Worm (Caenorhabditis elegans): ENCODE results near the gene T26C5.5.

The T26C5.5 gene

DNA sequence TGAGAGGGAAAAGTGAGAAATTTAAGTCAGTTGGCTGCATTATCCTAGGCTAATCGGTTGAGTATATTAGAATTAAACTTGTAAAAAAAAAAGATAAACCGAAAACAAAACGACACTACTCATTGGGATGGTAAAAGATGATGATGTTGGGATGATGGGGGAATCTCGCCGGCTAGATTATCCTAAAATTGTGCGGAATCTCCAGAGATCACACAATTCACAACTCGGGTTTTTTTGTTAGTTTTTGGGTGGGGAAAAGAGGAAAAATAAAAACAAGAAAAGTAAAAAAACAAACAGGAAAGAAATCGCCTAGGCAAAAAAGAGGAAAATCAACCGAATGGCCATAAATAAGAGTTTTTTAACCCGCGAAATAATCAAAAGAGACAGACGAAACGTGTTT, 28.6 kb upstream of the T26C5.5 start:
- TF ChIP-seq efl-3 (GFP tag; optimal IDR thresholded peaks at IDR 0.05), result no peak
- TF ChIP-seq nhr-237 (tag; optimal IDR thresholded peaks at IDR 0.05), result no peak
- TF ChIP-seq sox-4 (tag; optimal IDR thresholded peaks at IDR 0.05), result no peak
- peak; percentile 43 for TF ChIP-seq nhr-85 (tag)
- no peak for TF ChIP-seq fkh-8 (tag; optimal IDR thresholded peaks at IDR 0.05)

DNA sequence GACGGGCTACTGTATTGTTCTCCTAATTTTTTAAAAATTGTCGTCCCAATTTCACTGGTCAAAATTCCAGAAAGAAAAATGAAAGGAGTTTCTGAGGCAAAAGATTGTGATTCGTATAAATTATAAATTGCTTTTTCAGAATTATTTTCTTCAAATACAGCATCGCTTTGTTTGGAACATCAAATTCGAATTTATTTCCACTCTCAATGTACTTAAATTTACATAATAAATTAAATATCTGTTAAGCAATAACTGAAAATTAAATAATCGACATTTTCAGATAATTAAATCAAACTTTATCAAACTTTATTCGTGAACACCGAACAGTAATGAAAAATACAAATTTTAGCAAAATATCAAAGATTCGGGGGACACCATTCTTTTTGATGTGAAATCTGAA, 28.2 kb upstream of the T26C5.5 start:
- TF ChIP-seq sox-4 (tag; optimal IDR thresholded peaks at IDR 0.05), result no peak
- TF ChIP-seq unc-62 (GFP tag; optimal IDR thresholded peaks at IDR 0.05), result no peak
- peak; percentile 31 for TF ChIP-seq aly-2 (tag; optimal IDR thresholded peaks at IDR 0.05)
- TF ChIP-seq mep-1 (tag; optimal IDR thresholded peaks at IDR 0.05), result peak; percentile 2
- no peak for TF ChIP-seq lin-14 (GFP tag; optimal IDR thresholded peaks at IDR 0.05)

DNA sequence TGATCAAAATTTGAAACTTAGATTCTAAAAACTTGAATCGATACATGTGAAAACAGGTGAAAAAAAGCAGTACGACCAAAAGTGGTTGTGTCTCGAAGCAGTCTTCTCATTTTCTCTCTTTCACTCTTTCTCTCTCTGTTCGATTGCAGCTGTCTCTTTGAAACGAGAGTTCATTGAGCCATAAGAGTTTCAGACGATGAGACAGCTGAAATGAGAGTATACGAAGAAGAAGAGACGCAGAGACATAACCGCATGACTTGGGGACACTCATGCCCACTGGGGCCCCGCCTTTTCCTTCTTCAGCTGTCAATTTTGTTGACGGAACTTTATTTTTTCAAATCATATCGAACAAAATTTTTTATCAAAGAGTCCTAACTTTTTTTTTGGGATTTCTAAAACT, 27.4 kb upstream of the T26C5.5 start:
- TF ChIP-seq unc-62 (GFP tag; optimal IDR thresholded peaks at IDR 0.05) (no peak), nhr-20 (tag; optimal IDR thresholded peaks at IDR 0.05) (peak; percentile 91), mdl-1 (tag; optimal IDR thresholded peaks at IDR 0.05) (peak; percentile 14 to 92), isw-1 (GFP tag; IDR thresholded peaks at IDR 0.05) (peak; percentile 66), nhr-11 (tag; optimal IDR thresholded peaks at IDR 0.05) (peak; percentile 86), ceh-63 (GFP tag; optimal IDR thresholded peaks at IDR 0.05) (no peak), skn-1 (tag; optimal IDR thresholded peaks at IDR 0.05) (peak; percentile 67), unc-30 (tag; optimal IDR thresholded peaks at IDR 0.05) (no peak), lsy-2 (tag; optimal IDR thresholded peaks at IDR 0.05) (peak; percentile 87 to 89), fkh-10 (GFP tag; optimal IDR thresholded peaks at IDR 0.05) (peak; percentile 2), xbp-1 (tag; optimal IDR thresholded peaks at IDR 0.05) (peak; percentile 80), sup-37 (GFP tag; optimal IDR thresholded peaks at IDR 0.05) (no peak), egl-27 (tag; optimal IDR thresholded peaks at IDR 0.05) (peak; percentile 40 to 54), C16A3.4 (tag; optimal IDR thresholded peaks at IDR 0.05) (peak; percentile 71), nhr-76 (tag; optimal IDR thresholded peaks at IDR 0.05) (no peak), unc-130 (tag; optimal IDR thresholded peaks at IDR 0.05) (no peak), nhr-71 (tag; optimal IDR thresholded peaks at IDR 0.05) (peak; percentile 96), dsc-1 (tag; optimal IDR thresholded peaks at IDR 0.05) (peak; percentile 48), ceh-82 (tag; optimal IDR thresholded peaks at IDR 0.05) (peak; percentile 5 to 90 (median 86)), dpl-1 (GFP tag; optimal IDR thresholded peaks at IDR 0.05) (peak; percentile 47 to 70 (median 69)), nhr-12 (tag; optimal IDR thresholded peaks at IDR 0.05) (no peak), nhr-90 (tag; optimal IDR thresholded peaks at IDR 0.05; ENCODE audit: poor library complexity) (peak; percentile 77), lin-15B (tag; optimal IDR thresholded peaks at IDR 0.05) (peak; percentile 1), ceh-8 (GFP tag; optimal IDR thresholded peaks at IDR 0.05) (no peak), C04F5.9 (tag; optimal IDR thresholded peaks at IDR 0.05) (peak; percentile 16), lin-35 (GFP tag; optimal IDR thresholded peaks at IDR 0.05) (peak; percentile 68 to 84), nhr-28 (tag; optimal IDR thresholded peaks at IDR 0.05) (no peak), snu-23 (GFP tag; optimal IDR thresholded peaks at IDR 0.05) (peak; percentile 94), elt-2 (tag; optimal IDR thresholded peaks at IDR 0.05) (peak; percentile 53), rnt-1 (tag; optimal IDR thresholded peaks at IDR 0.05) (peak; percentile 92), unc-86 (tag; optimal IDR thresholded peaks at IDR 0.05) (peak; percentile 72), nhr-19 (GFP tag; conservative IDR thresholded peaks at IDR 0.05) (peak; percentile 86), sox-4 (tag; optimal IDR thresholded peaks at IDR 0.05) (peak; percentile 15), ama-1 (optimal IDR thresholded peaks at IDR 0.05) (peak; percentile 6), efl-1 (optimal IDR thresholded peaks at IDR 0.05) (peak; percentile 83 to 91), efl-1 (GFP tag; optimal IDR thresholded peaks at IDR 0.05 in 1 of 2) (peak; percentile 63 to 96), hlh-4 (tag; optimal IDR thresholded peaks at IDR 0.05) (peak; percentile 95), fkh-8 (tag; optimal IDR thresholded peaks at IDR 0.05) (peak; percentile 89), ces-1 (GFP tag; optimal IDR thresholded peaks at IDR 0.05) (no peak), lin-13 (GFP tag; optimal IDR thresholded peaks at IDR 0.05) (peak; percentile 70), hlh-17 (GFP tag; optimal IDR thresholded peaks at IDR 0.05; ENCODE audit: borderline replicate concordance) (no peak), jun-1 (tag; optimal IDR thresholded peaks at IDR 0.05) (peak; percentile 78), lin-14 (GFP tag; optimal IDR thresholded peaks at IDR 0.05) (peak; percentile 97), elt-3 (tag; optimal IDR thresholded peaks at IDR 0.05) (peak in 2 of 6 experiments; percentile 63 to 82)

Measured in whole organism, L1 larva.